Worm (Caenorhabditis elegans): ENCODE results near the gene kel-3.

Gene kel-3

DNA sequence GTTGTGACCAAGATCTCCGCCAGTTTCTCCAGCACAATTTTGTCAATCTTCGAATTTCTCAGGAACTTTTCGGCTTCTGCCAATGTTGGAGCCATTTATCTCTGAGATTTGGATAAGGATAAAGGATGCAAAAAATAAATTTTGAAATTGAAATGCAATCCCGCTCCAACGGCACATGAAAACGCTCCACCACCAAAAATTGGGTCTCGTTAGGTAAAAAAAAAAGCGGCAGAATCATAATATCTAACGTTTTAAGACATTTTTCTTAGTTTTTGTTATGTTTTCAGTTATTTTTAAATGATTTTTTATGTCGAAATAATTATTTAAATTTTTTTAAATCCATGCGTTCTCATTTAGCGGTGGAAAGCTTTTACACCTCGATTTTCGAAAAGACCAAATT lies 30.2 kb upstream of the kel-3 start, which contains the start of gene F45G2.7:
Gene F45G2.7 (minus strand): TSS at position 101 of the 400 bp plus-strand sequence.
- TF ChIP-seq dve-1 (tag; optimal IDR thresholded peaks at IDR 0.05; ENCODE audit: insufficient read depth): no peak
- TF ChIP-seq jun-1 (tag; optimal IDR thresholded peaks at IDR 0.05): no peak
- TF ChIP-seq mdt-29 (GFP tag; IDR thresholded peaks at IDR 0.05): no peak
- TF ChIP-seq fkh-10 (GFP tag; optimal IDR thresholded peaks at IDR 0.05): no peak
- TF ChIP-seq daf-16 (GFP tag; optimal IDR thresholded peaks at IDR 0.05): no peak
- no peak for TF ChIP-seq daf-16 (tag; optimal IDR thresholded peaks at IDR 0.05)
- TF ChIP-seq hif-1 (tag; optimal IDR thresholded peaks at IDR 0.05): no peak
- no peak for TF ChIP-seq madf-5 (GFP tag; IDR thresholded peaks at IDR 0.05)
- no peak for TF ChIP-seq cey-2 (tag; optimal IDR thresholded peaks at IDR 0.05; ENCODE audit: borderline replicate concordance, insufficient read depth)
- TF ChIP-seq ceh-62 (tag; optimal IDR thresholded peaks at IDR 0.05): no peak
- TF ChIP-seq ztf-11 (tag; optimal IDR thresholded peaks at IDR 0.05): no peak
- TF ChIP-seq zfp-2 (tag; optimal IDR thresholded peaks at IDR 0.05): no peak
- no peak for TF ChIP-seq nhr-41 (GFP tag; IDR thresholded peaks at IDR 0.05)

DNA sequence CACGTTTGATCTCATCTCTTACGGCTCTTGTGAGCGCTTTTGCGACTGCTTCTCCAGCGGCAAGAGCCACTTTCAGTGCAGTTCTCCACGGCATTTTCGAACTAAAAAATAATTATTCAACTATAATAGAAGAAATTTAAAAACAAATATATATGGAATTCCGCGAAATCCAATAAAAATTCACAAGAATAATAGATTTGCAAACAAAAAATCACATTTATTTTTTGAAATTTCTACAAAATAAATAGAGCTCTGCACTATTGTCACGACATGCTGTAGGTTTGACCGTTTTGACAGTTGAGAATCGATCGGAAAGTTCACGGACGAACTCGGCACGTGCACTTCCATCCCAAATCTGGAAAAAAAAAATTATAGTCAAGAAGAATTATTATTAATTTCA lies 29.1 kb upstream of the kel-3 start, which contains the start of gene F45G2.8:
Gene F45G2.8 (minus strand): TSS at position 101 of the 400 bp plus-strand sequence.
- TF ChIP-seq hlh-11 (tag; optimal IDR thresholded peaks at IDR 0.05) (no peak), snpc-1.2 (GFP tag; IDR thresholded peaks at IDR 0.05) (no peak), F44E2.7 (GFP tag; IDR thresholded peaks at IDR 0.05) (no peak), arid-1 (GFP tag; conservative IDR thresholded peaks at IDR 0.05) (no peak), skn-1 (tag; optimal IDR thresholded peaks at IDR 0.05) (no peak), spr-3 (GFP tag; optimal IDR thresholded peaks at IDR 0.05) (no peak), nhr-41 (GFP tag; IDR thresholded peaks at IDR 0.05) (no peak), snpc-4 (tag; optimal IDR thresholded peaks at IDR 0.05) (no peak), ztf-7 (tag; optimal IDR thresholded peaks at IDR 0.05) (no peak), dve-1 (tag; optimal IDR thresholded peaks at IDR 0.05; ENCODE audit: insufficient read depth) (no peak), zip-2 (tag; optimal IDR thresholded peaks at IDR 0.05) (no peak), aly-2 (tag; optimal IDR thresholded peaks at IDR 0.05) (no peak), unc-130 (GFP tag; optimal IDR thresholded peaks at IDR 0.05) (no peak), R02D3.7 (tag; optimal IDR thresholded peaks at IDR 0.05) (no peak)

DNA sequence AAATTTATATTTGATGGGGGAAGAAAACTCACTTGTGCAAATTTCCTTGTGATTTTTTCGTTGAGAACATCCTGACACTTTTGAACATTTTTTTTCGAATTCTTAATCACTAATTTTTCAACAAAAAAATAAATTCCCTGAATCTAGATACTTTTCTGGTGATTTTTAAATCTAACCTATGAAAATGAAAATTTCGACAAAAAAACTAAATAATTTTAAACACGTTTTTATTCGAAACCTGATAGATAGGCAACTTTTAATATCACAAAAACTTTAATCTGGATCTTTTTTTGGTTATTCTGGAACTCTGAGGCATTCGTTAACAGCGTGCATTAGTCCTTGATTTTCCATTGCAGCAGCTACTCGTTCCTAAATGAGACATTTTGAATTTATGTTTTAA lies 27.8 kb upstream of the kel-3 start, which contains the start of gene F45G2.9:
Gene F45G2.9 (minus strand): TSS at position 101 of the 400 bp plus-strand sequence.
- TF ChIP-seq tra-1 (GFP tag; IDR thresholded peaks at IDR 0.05): no peak

DNA sequence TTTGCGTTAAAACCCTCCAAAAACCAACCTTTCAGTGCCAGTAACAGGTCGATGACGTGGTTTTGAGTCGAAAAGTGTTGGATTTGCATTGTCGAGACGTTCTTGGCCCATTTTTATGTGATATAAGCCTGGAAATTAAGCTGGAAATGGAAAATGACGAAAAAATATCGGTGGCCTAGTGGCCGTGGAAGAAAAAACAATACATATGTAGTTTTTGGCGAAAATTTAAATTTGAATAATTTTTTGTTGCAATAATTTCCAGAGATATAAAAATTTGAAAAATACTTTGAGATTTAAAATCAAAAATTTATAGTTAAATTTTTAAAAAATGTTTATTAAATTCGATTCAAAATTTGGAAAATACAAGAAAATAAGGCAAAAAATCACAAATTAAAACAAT lies 25.2 kb upstream of the kel-3 start, which contains the start of gene ciao-2B:
Gene ciao-2B (minus strand): TSS at position 130 of the 400 bp plus-strand sequence.
- TF ChIP-seq Y75B8A.6 (GFP tag; IDR thresholded peaks at IDR 0.05): no peak
- TF ChIP-seq gei-8 (GFP tag; optimal IDR thresholded peaks at IDR 0.05): no peak
- TF ChIP-seq Y48G9A.11 (GFP tag; IDR thresholded peaks at IDR 0.05): no peak
- TF ChIP-seq daf-16 (GFP tag; optimal IDR thresholded peaks at IDR 0.05): no peak
- peak; percentile 37 for TF ChIP-seq daf-16 (tag; optimal IDR thresholded peaks at IDR 0.05)
- peak in 1 of 2 experiments; percentile 69 for TF ChIP-seq lsy-2 (tag; optimal IDR thresholded peaks at IDR 0.05)
- no peak for TF ChIP-seq madf-5 (GFP tag; IDR thresholded peaks at IDR 0.05)
- TF ChIP-seq hif-1 (tag; optimal IDR thresholded peaks at IDR 0.05): peak in 1 of 2 experiments; percentile 64
- TF ChIP-seq mes-2 (tag; optimal IDR thresholded peaks at IDR 0.05; ENCODE audit: poor library complexity, severe bottlenecking): peak; percentile 88
- peak; percentile 7 for TF ChIP-seq nhr-77 (tag; optimal IDR thresholded peaks at IDR 0.05)
- peak; percentile 40; the same call in 1 of the 2 replicates for TF ChIP-seq lin-38 (GFP tag; IDR thresholded peaks at IDR 0.05)
- peak; percentile 80 for TF ChIP-seq dpl-1 (GFP tag; optimal IDR thresholded peaks at IDR 0.05)
- TF ChIP-seq zip-2 (tag; optimal IDR thresholded peaks at IDR 0.05): no peak

All from whole organism, L4 larva.